Worm (Caenorhabditis elegans) whole organism, L3 larva: ENCODE results near the gene W02H5.2.

Experiments used
- R02D3.7 ChIP-seq: fragments of 150-350 bp; optimal IDR thresholded peaks from 2 replicates; lab custom pipeline; 2014; ENCODE audit warnings: missing biosample characterization, missing genetic modification characterization
- ZK546.5 ChIP-seq: sonication (generic microtip); optimal IDR thresholded peaks from 2 replicates; lab custom pipeline; 2017; ENCODE audit warnings: missing biosample characterization, missing genetic modification characterization
- ceh-16 ChIP-seq: sonication (generic microtip); optimal IDR thresholded peaks from 2 replicates; lab custom pipeline; 2017; ENCODE audit warnings: missing biosample characterization, missing genetic modification characterization
- daf-12 ChIP-seq: fragments of 150-350 bp; optimal IDR thresholded peaks from 2 replicates; lab custom pipeline; 2014; ENCODE audit warnings: missing biosample characterization, missing genetic modification reagents, missing genetic modification characterization
- elt-1 ChIP-seq: fragments of 150-350 bp; optimal IDR thresholded peaks from 2 replicates; lab custom pipeline; 2014; ENCODE audit warnings: missing biosample characterization, missing genetic modification characterization
- elt-3 ChIP-seq, 3 experiments: fragments of 150-350 bp in 1 of 3; sonication (generic microtip) in 2 of 3; optimal IDR thresholded peaks; 2 replicates in 2 of 3; 4 replicates in 1 of 3; lab custom pipeline; 2014 to 2017; ENCODE audit warnings: missing biosample characterization in 3 of 3, missing genetic modification characterization in 3 of 3
- fkh-10 ChIP-seq: sonication (generic microtip); optimal IDR thresholded peaks from 2 replicates; lab custom pipeline; 2017; ENCODE audit warnings: missing biosample characterization, missing genetic modification reagents, missing genetic modification characterization
- mml-1 ChIP-seq: fragments of 150-350 bp; sonication (generic microtip); optimal IDR thresholded peaks from 3 replicates; lab custom pipeline; 2014; ENCODE audit warnings: missing biosample characterization, missing genetic modification characterization
- nhr-76 ChIP-seq: fragments of 150-350 bp; sonication (generic microtip); optimal IDR thresholded peaks from 5 replicates; lab custom pipeline; 2014; ENCODE audit warnings: missing biosample characterization, missing genetic modification characterization
- pqm-1 ChIP-seq: fragments of 150-350 bp; optimal IDR thresholded peaks from 2 replicates; lab custom pipeline; 2017; ENCODE audit warnings: missing biosample characterization, missing genetic modification characterization, inconsistent platforms
- skn-1 ChIP-seq: fragments of 150-350 bp; optimal IDR thresholded peaks from 2 replicates; lab custom pipeline; 2014; ENCODE audit warnings: missing biosample characterization, missing genetic modification characterization
- tbx-2 ChIP-seq: sonication (generic microtip); optimal IDR thresholded peaks from 2 replicates; lab custom pipeline; 2016; ENCODE audit warnings: mild to moderate bottlenecking, missing genetic modification characterization, missing compliant biosample characterization
- ztf-11 ChIP-seq: fragments of 150-350 bp; optimal IDR thresholded peaks from 2 replicates; lab custom pipeline; 2014; ENCODE audit warnings: missing biosample characterization, missing genetic modification characterization
- ztf-4 ChIP-seq: fragments of 150-350 bp; optimal IDR thresholded peaks from 2 replicates; lab custom pipeline; 2014; ENCODE audit warnings: missing biosample characterization, missing genetic modification characterization

- TF ChIP-seq ztf-4 (tag; lab: Kevin White, UChicago) (no peak), pqm-1 (no peak), fkh-10 (GFP tag; lab: Kevin White, UChicago) (no peak), mml-1 (tag; lab: Kevin White, UChicago) (no peak), R02D3.7 (tag; lab: Kevin White, UChicago) (no peak), elt-3 (tag; optimal IDR thresholded peaks at IDR 0.05; lab: Kevin White, UChicago) (no peak), nhr-76 (tag; lab: Kevin White, UChicago) (no peak), ztf-11 (tag; lab: Kevin White, UChicago) (no peak), skn-1 (tag; lab: Kevin White, UChicago) (no peak), tbx-2 (tag; lab: Kevin White, UChicago) (no peak), ZK546.5 (tag; lab: Kevin White, UChicago) (no peak), daf-12 (tag; lab: Kevin White, UChicago) (no peak), ceh-16 (tag; lab: Kevin White, UChicago) (no peak), elt-1 (no peak)
These were observed 51.8 kb downstream of the W02H5.2 start for ce11 chrV:2690948-2691347.
